Fruit fly (Drosophila melanogaster) whole organism, wandering third instar larva: ENCODE measurements around the gene Tl.

Experiments
- CrebA ChIP-seq: fragments of 200-800 bp; sonication (Bioruptor generic); optimal IDR thresholded peaks from 2 replicates; lab custom pipeline; 2016; ENCODE audit warnings: missing biosample characterization, mild to moderate bottlenecking, missing genetic modification characterization, borderline replicate concordance
- Hr78 ChIP-seq: fragments of >200 bp; optimal IDR thresholded peaks from 2 replicates; lab custom pipeline; 2017; ENCODE audit warnings: missing biosample characterization, missing genetic modification characterization
- N ChIP-seq: fragments of >200 bp; optimal IDR thresholded peaks from 2 replicates; lab custom pipeline; 2018; ENCODE audit warnings: missing biosample characterization, missing external identifiers, missing genetic modification characterization
- Rel ChIP-seq, 2 experiments: fragments of 200-800 bp; sonication (Bioruptor generic) in 1 of 2; optimal IDR thresholded peaks; 2 replicates in 1 of 2; 3 replicates in 1 of 2; lab custom pipeline; 2016 to 2019; ENCODE audit warnings: mild to moderate bottlenecking in 2 of 2, missing biosample characterization in 2 of 2, missing genetic modification characterization in 2 of 2, moderate library complexity in 1 of 2
- brk ChIP-seq: fragments of 200-800 bp; sonication (Bioruptor generic); optimal IDR thresholded peaks from 2 replicates; lab custom pipeline; 2016; ENCODE audit warnings: missing biosample characterization, mild to moderate bottlenecking, missing genetic modification characterization
- dl ChIP-seq, 2 experiments: fragments of 175-275, 200-275 bp in 1 of 2; fragments of 200-275 bp in 1 of 2; sonication (Bioruptor generic); optimal IDR thresholded peaks; lab custom pipeline; 2018; ENCODE audit warnings: mild to moderate bottlenecking in 2 of 2, missing biosample characterization in 2 of 2, missing genetic modification characterization in 2 of 2, moderate library complexity in 2 of 2; ENCODE audit not compliant: partially characterized antibody in 2 of 2, insufficient read depth in 1 of 2
- dmrt93B ChIP-seq: fragments of 200-800 bp; sonication (Bioruptor generic); optimal IDR thresholded peaks from 2 replicates; lab custom pipeline; 2018; ENCODE audit warnings: missing biosample characterization, mild to moderate bottlenecking, missing genetic modification characterization
- fru ChIP-seq: fragments of 200-800 bp; sonication (Bioruptor generic); optimal IDR thresholded peaks from 3 replicates; lab custom pipeline; 2016; ENCODE audit warnings: missing biosample characterization, mild to moderate bottlenecking, missing genetic modification characterization
- h ChIP-seq: fragments of 200-800 bp; sonication (Bioruptor generic); optimal IDR thresholded peaks from 3 replicates; lab custom pipeline; 2016; ENCODE audit warnings: missing biosample characterization, mild to moderate bottlenecking, missing genetic modification characterization
- lola ChIP-seq: fragments of >200 bp; optimal IDR thresholded peaks from 2 replicates; lab custom pipeline; 2017; ENCODE audit warnings: missing biosample characterization, missing genetic modification characterization
- pan ChIP-seq: fragments of >200 bp; optimal IDR thresholded peaks from 2 replicates; lab custom pipeline; 2017
- psq ChIP-seq: fragments of 200-800 bp; sonication (Bioruptor generic); optimal IDR thresholded peaks from 3 replicates; lab custom pipeline; 2017; ENCODE audit warnings: missing biosample characterization, mild to moderate bottlenecking, missing genetic modification characterization, moderate library complexity

DNA sequence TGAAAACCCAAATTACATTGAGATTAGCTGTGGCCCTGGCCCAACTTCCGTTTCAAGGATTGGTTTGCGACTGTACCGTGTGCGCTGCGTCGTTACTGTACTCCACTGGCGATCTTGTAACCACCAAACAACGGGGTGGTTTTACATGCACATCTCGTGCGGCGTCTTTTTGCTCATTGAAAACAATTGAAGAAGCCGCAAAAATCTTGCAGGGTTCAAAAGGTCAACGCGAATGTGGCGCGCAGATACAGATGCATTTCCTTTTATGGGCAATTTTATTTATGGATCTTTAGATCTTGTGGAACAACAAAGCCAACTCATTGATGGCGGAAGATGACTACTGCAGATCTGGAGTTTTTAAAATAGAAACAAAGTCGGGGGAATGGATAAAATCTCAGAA is 71.7 kb downstream of the Tl start:
- no peak for TF ChIP-seq lola (GFP tag; lab: Kevin White, UChicago)
- no peak for TF ChIP-seq Rel (GFP tag; optimal IDR thresholded peaks at IDR 0.05; lab: Kevin White, UChicago)
- TF ChIP-seq Rel (tag; optimal IDR thresholded peaks at IDR 0.05; lab: Kevin White, UChicago), result no peak
- TF ChIP-seq dl (GFP tag; optimal IDR thresholded peaks at IDR 0.05; lab: Kevin White, UChicago; ENCODE audit: insufficient read depth in 1 of 2, partially characterized antibody in 2 of 2), result no peak
- no peak for TF ChIP-seq psq
- TF ChIP-seq Hr78 (GFP tag; lab: Kevin White, UChicago), result no peak
- no peak for TF ChIP-seq CrebA (GFP tag; lab: Kevin White, UChicago)
- TF ChIP-seq dmrt93B (GFP tag; lab: Kevin White, UChicago), result no peak
- TF ChIP-seq pan, result no peak
- no peak for TF ChIP-seq fru (GFP tag; lab: Kevin White, UChicago)
- no peak for TF ChIP-seq h (GFP tag; lab: Kevin White, UChicago)
- no peak for TF ChIP-seq N (GFP tag; lab: Kevin White, UChicago)
- no peak for TF ChIP-seq brk (GFP tag; lab: Kevin White, UChicago)
